Fruit fly (Drosophila melanogaster) whole organism, prepupa: Measurements from ENCODE around the gene Cchl.

Experiments
- Blimp-1 ChIP-seq: fragments of 200-800 bp; sonication (Bioruptor generic); optimal IDR thresholded peaks from 3 replicates; lab custom pipeline; 2017; ENCODE audit warnings: missing biosample characterization, missing genetic modification characterization, mild to moderate bottlenecking, moderate library complexity, missing genetic modification reagents
- CG10631 ChIP-seq: fragments of 200-800 bp; sonication (Bioruptor generic); optimal IDR thresholded peaks from 2 replicates; lab custom pipeline; 2016; ENCODE audit warnings: missing biosample characterization, missing genetic modification characterization
- CG10669 ChIP-seq: fragments of 200-800 bp; sonication (Bioruptor generic); optimal IDR thresholded peaks from 3 replicates; lab custom pipeline; 2018; ENCODE audit warnings: missing biosample characterization, mild to moderate bottlenecking, missing genetic modification characterization, moderate library complexity
- CG11762 ChIP-seq: fragments of 200-800 bp; sonication (Bioruptor generic); optimal IDR thresholded peaks from 3 replicates; lab custom pipeline; 2016; ENCODE audit warnings: missing biosample characterization, missing genetic modification characterization; ENCODE audit not compliant: insufficient read depth
- CG11902 ChIP-seq: fragments of 200-800 bp; sonication (Bioruptor generic); optimal IDR thresholded peaks from 3 replicates; lab custom pipeline; 2016; ENCODE audit warnings: missing biosample characterization, missing genetic modification characterization
- CG15336 ChIP-seq: fragments of 200-800 bp; sonication (Bioruptor generic); IDR thresholded peaks from 2 replicates; pipeline ENCODE4 v1.3.6; 2022; ENCODE audit warnings: missing biosample characterization, missing genetic modification characterization
- CG16779 ChIP-seq: fragments of 200-800 bp; sonication (Bioruptor generic); optimal IDR thresholded peaks from 3 replicates; lab custom pipeline; 2017; ENCODE audit warnings: missing biosample characterization, mild to moderate bottlenecking, missing genetic modification characterization
- CG32006 ChIP-seq: fragments of 200-800 bp; sonication (Bioruptor generic); optimal IDR thresholded peaks from 3 replicates; lab custom pipeline; 2017; ENCODE audit warnings: missing biosample characterization, mild to moderate bottlenecking, missing genetic modification characterization
- CG3919 ChIP-seq: fragments of 200-800 bp; sonication (Bioruptor generic); optimal IDR thresholded peaks from 3 replicates; lab custom pipeline; 2016; ENCODE audit warnings: missing biosample characterization, missing genetic modification characterization
- CG4318 ChIP-seq: fragments of 200-800 bp; sonication (Bioruptor generic); optimal IDR thresholded peaks from 3 replicates; lab custom pipeline; 2017; ENCODE audit warnings: missing biosample characterization, mild to moderate bottlenecking, missing genetic modification characterization
- CG6163 ChIP-seq: fragments of 200-800 bp; sonication (Bioruptor generic); IDR thresholded peaks from 3 replicates; pipeline ENCODE4 v1.3.6; 2022; ENCODE audit warnings: missing biosample characterization, missing genetic modification characterization
- CG6276 ChIP-seq: fragments of 200-800 bp; sonication (Bioruptor generic); optimal IDR thresholded peaks from 2 replicates; lab custom pipeline; 2017; ENCODE audit warnings: missing biosample characterization, mild to moderate bottlenecking, missing genetic modification characterization
- CG6792 ChIP-seq: fragments of 200-800 bp; sonication (Bioruptor generic); optimal IDR thresholded peaks from 3 replicates; lab custom pipeline; 2016; ENCODE audit warnings: missing biosample characterization, missing genetic modification characterization
- CG6808 ChIP-seq: fragments of 200-800 bp; sonication (Bioruptor generic); optimal IDR thresholded peaks from 3 replicates; lab custom pipeline; 2017; ENCODE audit warnings: missing biosample characterization, missing genetic modification characterization, mild to moderate bottlenecking, moderate library complexity, missing genetic modification reagents
- CG6854 ChIP-seq: fragments of 200-800 bp; sonication (Bioruptor generic); optimal IDR thresholded peaks from 2 replicates; lab custom pipeline; 2017; ENCODE audit warnings: missing biosample characterization, mild to moderate bottlenecking, missing genetic modification characterization
- CG8119 ChIP-seq: fragments of 200-800 bp; sonication (Bioruptor generic); IDR thresholded peaks from 3 replicates; pipeline ENCODE4 v1.3.6; 2022; ENCODE audit warnings: missing biosample characterization, missing genetic modification characterization
- CG8319 ChIP-seq: fragments of 200-800 bp; sonication (Bioruptor generic); optimal IDR thresholded peaks from 3 replicates; lab custom pipeline; 2016; ENCODE audit warnings: missing biosample characterization, missing genetic modification characterization
- CG9139 ChIP-seq: fragments of 200-800 bp; sonication (Bioruptor generic); optimal IDR thresholded peaks from 3 replicates; lab custom pipeline; 2017; ENCODE audit warnings: missing biosample characterization, mild to moderate bottlenecking, missing genetic modification characterization
- Eip75B ChIP-seq: fragments of 200-800 bp; sonication (Bioruptor generic); optimal IDR thresholded peaks from 3 replicates; lab custom pipeline; 2016; ENCODE audit warnings: missing biosample characterization, missing genetic modification characterization
- Eip93F ChIP-seq: fragments of 200-800 bp; sonication (Bioruptor generic); optimal IDR thresholded peaks from 2 replicates; lab custom pipeline; 2016; ENCODE audit warnings: missing biosample characterization, mild to moderate bottlenecking, missing genetic modification characterization
- Ets21C ChIP-seq: fragments of 200-800 bp; sonication (Bioruptor generic); optimal IDR thresholded peaks from 3 replicates; lab custom pipeline; 2016; ENCODE audit warnings: missing biosample characterization, missing genetic modification characterization
- Ets96B ChIP-seq: fragments of 200-800 bp; optimal IDR thresholded peaks from 2 replicates; lab custom pipeline; 2019; ENCODE audit warnings: missing biosample characterization, mild to moderate bottlenecking, missing genetic modification characterization, moderate library complexity
- Hr38 ChIP-seq: sonication (Bioruptor generic); optimal IDR thresholded peaks from 2 replicates; lab custom pipeline; 2016; ENCODE audit warnings: missing biosample characterization, missing genetic modification characterization
- Hr39 ChIP-seq: fragments of 200-800 bp; sonication (Bioruptor generic); optimal IDR thresholded peaks from 2 replicates; lab custom pipeline; 2016; ENCODE audit warnings: missing biosample characterization, missing genetic modification characterization
- Hr4 ChIP-seq: fragments of 200-800 bp; sonication (Bioruptor generic); optimal IDR thresholded peaks from 3 replicates; lab custom pipeline; 2016; ENCODE audit warnings: missing biosample characterization, missing genetic modification characterization
- Lpt ChIP-seq: fragments of 200-800 bp; sonication (Bioruptor generic); optimal IDR thresholded peaks from 3 replicates; lab custom pipeline; 2016; ENCODE audit warnings: missing biosample characterization, missing genetic modification characterization
- OdsH ChIP-seq: fragments of 200-800 bp; sonication (Bioruptor generic); optimal IDR thresholded peaks from 3 replicates; lab custom pipeline; 2016; ENCODE audit warnings: missing biosample characterization, missing genetic modification characterization
- Smox ChIP-seq: fragments of 200-800 bp; sonication (Bioruptor generic); optimal IDR thresholded peaks from 3 replicates; lab custom pipeline; 2016; ENCODE audit warnings: missing biosample characterization, missing genetic modification characterization
- Sox102F ChIP-seq: fragments of 200-800 bp; sonication (Bioruptor generic); optimal IDR thresholded peaks from 2 replicates; lab custom pipeline; 2016; ENCODE audit warnings: missing biosample characterization, mild to moderate bottlenecking, missing genetic modification characterization
- Sox15 ChIP-seq: fragments of 200-800 bp; sonication (Bioruptor generic); optimal IDR thresholded peaks from 3 replicates; lab custom pipeline; 2016; ENCODE audit warnings: missing biosample characterization, missing genetic modification characterization
- acj6 ChIP-seq: fragments of 200-800 bp; sonication (Bioruptor generic); optimal IDR thresholded peaks from 3 replicates; lab custom pipeline; 2016; ENCODE audit warnings: missing biosample characterization, missing genetic modification characterization
- dac ChIP-seq: fragments of 200-800 bp; sonication (Bioruptor generic); optimal IDR thresholded peaks from 2 replicates; lab custom pipeline; 2017; ENCODE audit warnings: missing biosample characterization, mild to moderate bottlenecking, missing genetic modification characterization
- dsx ChIP-seq: fragments of 200-800 bp; optimal IDR thresholded peaks from 3 replicates; lab custom pipeline; 2019; ENCODE audit warnings: missing biosample characterization, mild to moderate bottlenecking, missing genetic modification characterization, moderate library complexity; ENCODE audit not compliant: poor library complexity, severe bottlenecking
- eg ChIP-seq: fragments of 200-800 bp; sonication (Bioruptor generic); IDR thresholded peaks from 3 replicates; pipeline ENCODE4 v1.3.6; 2022; ENCODE audit warnings: missing biosample characterization, missing genetic modification characterization
- esn ChIP-seq: fragments of 200-800 bp; sonication (Bioruptor generic); optimal IDR thresholded peaks from 2 replicates; lab custom pipeline; 2016; ENCODE audit warnings: missing biosample characterization, mild to moderate bottlenecking, missing genetic modification characterization, moderate library complexity
- fd59A ChIP-seq: fragments of 200-800 bp; sonication (Bioruptor generic); optimal IDR thresholded peaks from 2 replicates; lab custom pipeline; 2017; ENCODE audit warnings: missing biosample characterization, mild to moderate bottlenecking, missing genetic modification characterization, missing genetic modification reagents
- fd85E ChIP-seq: fragments of 200-800 bp; sonication (Bioruptor generic); optimal IDR thresholded peaks from 3 replicates; lab custom pipeline; 2016; ENCODE audit warnings: missing biosample characterization, missing genetic modification characterization
- lz ChIP-seq: fragments of 200-800 bp; sonication (Bioruptor generic); optimal IDR thresholded peaks from 3 replicates; lab custom pipeline; 2016; ENCODE audit warnings: missing biosample characterization, missing genetic modification characterization
- net ChIP-seq: fragments of 200-800 bp; sonication (Bioruptor generic); optimal IDR thresholded peaks from 3 replicates; lab custom pipeline; 2016; ENCODE audit warnings: missing biosample characterization, missing genetic modification characterization
- pdm3 ChIP-seq: fragments of 200-800 bp; sonication (Bioruptor generic); optimal IDR thresholded peaks from 3 replicates; lab custom pipeline; 2016; ENCODE audit warnings: missing biosample characterization, missing genetic modification characterization
- salr ChIP-seq, 2 experiments: fragments of 200-800 bp; sonication (Bioruptor generic); optimal IDR thresholded peaks; 3 replicates each; lab custom pipeline; 2016 to 2018; ENCODE audit warnings: missing biosample characterization in 2 of 2, missing genetic modification characterization in 2 of 2, mild to moderate bottlenecking in 1 of 2
- spab ChIP-seq: fragments of 200-800 bp; sonication (Bioruptor generic); optimal IDR thresholded peaks from 2 replicates; lab custom pipeline; 2017; ENCODE audit warnings: missing biosample characterization, mild to moderate bottlenecking, missing genetic modification characterization, missing genetic modification reagents
- ss ChIP-seq, 2 experiments: fragments of 200-800 bp; sonication (Bioruptor generic); optimal IDR thresholded peaks; 2 replicates in 1 of 2; 3 replicates in 1 of 2; lab custom pipeline; 2017 to 2018; ENCODE audit warnings: mild to moderate bottlenecking in 2 of 2, missing biosample characterization in 2 of 2, missing genetic modification characterization in 2 of 2, moderate library complexity in 1 of 2
- svp ChIP-seq: fragments of 200-800 bp; sonication (Bioruptor generic); peaks from one replicate; lab custom pipeline; 2016; ENCODE audit warnings: missing biosample characterization, missing genetic modification characterization
- topi ChIP-seq: fragments of 200-800 bp; sonication (Bioruptor generic); optimal IDR thresholded peaks from 3 replicates; lab custom pipeline; 2016; ENCODE audit warnings: missing biosample characterization, missing genetic modification characterization

The Cchl gene

dm6 chr3R:21992909-21993308, 34.4 kb downstream of the Cchl start (continued):
- TF ChIP-seq CG11762 (GFP tag; lab: Kevin White, UChicago) (peak; percentile 32), esn (GFP tag; lab: Kevin White, UChicago) (peak; percentile 27), CG10631 (GFP tag; lab: Kevin White, UChicago) (peak; percentile 47), Smox (peak; percentile 42), eg (peak; percentile 78), Eip93F (GFP tag; lab: Kevin White, UChicago) (no peak), acj6 (GFP tag; lab: Kevin White, UChicago) (peak; percentile 58), Hr38 (GFP tag; lab: Kevin White, UChicago) (no peak), lz (peak; percentile 13), CG15336 (peak; percentile 82), CG32006 (GFP tag; lab: Kevin White, UChicago) (peak; percentile 83), fd59A (GFP tag; lab: Kevin White, UChicago) (peak; percentile 24), CG6276 (peak; percentile 66), salr (GFP tag; optimal IDR thresholded peaks at IDR 0.05; lab: Kevin White, UChicago) (peak; percentile 34 to 46), dsx (GFP tag; lab: Kevin White, UChicago) (peak; percentile 52), svp (peak; percentile 66), Hr39 (GFP tag; lab: Kevin White, UChicago) (peak; percentile 71), Sox15 (GFP tag; lab: Kevin White, UChicago) (peak; percentile 36), CG6792 (GFP tag; lab: Kevin White, UChicago) (peak; percentile 5), Ets21C (peak; percentile 12)

dm6 chr3R:21991603-21992002, 35.7 kb downstream of the Cchl start:
- no peak for TF ChIP-seq CG6808
- TF ChIP-seq Lpt (GFP tag; lab: Kevin White, UChicago) = no peak
- TF ChIP-seq CG10669 (GFP tag; lab: Kevin White, UChicago) = no peak
- TF ChIP-seq Smox = no peak
- TF ChIP-seq svp = peak; percentile 64
- TF ChIP-seq CG6163 (GFP tag; lab: Robert Waterston, UW) = no peak
- no peak for TF ChIP-seq fd59A (GFP tag; lab: Kevin White, UChicago)
- TF ChIP-seq, all 60 proteins: peak for 1

dm6 chr3R:21989770-21990169, 37.5 kb downstream of the Cchl start:
- no peak for TF ChIP-seq CG8319 (GFP tag; lab: Kevin White, UChicago)
- no peak for TF ChIP-seq Eip93F (GFP tag; lab: Kevin White, UChicago)
- no peak for TF ChIP-seq fd85E (GFP tag; lab: Kevin White, UChicago)
- TF ChIP-seq svp = no peak
- TF ChIP-seq CG11762 (GFP tag; lab: Kevin White, UChicago) = no peak
- no peak for TF ChIP-seq Ets21C
- no peak for TF ChIP-seq Hr4
- TF ChIP-seq CG6854 (GFP tag; lab: Kevin White, UChicago) = no peak
- no peak for TF ChIP-seq ss (GFP tag; optimal IDR thresholded peaks at IDR 0.05; lab: Kevin White, UChicago)
- TF ChIP-seq eg = peak; percentile 54; the same call in 2 of the 3 replicates
- no peak for TF ChIP-seq spab
- no peak for TF ChIP-seq CG9139 (GFP tag; lab: Kevin White, UChicago)
- 0 out of 3 replicates have a peak, but pooled peaks have one; percentile 8 for TF ChIP-seq CG6163 (GFP tag; lab: Robert Waterston, UW)
- TF ChIP-seq Sox102F (GFP tag; lab: Kevin White, UChicago) = no peak
- no peak for TF ChIP-seq CG11902 (GFP tag; lab: Kevin White, UChicago)
- peak; percentile 53 for TF ChIP-seq CG6276
- no peak for TF ChIP-seq topi (GFP tag; lab: Kevin White, UChicago)
- no peak for TF ChIP-seq pdm3 (GFP tag; lab: Kevin White, UChicago)
- TF ChIP-seq esn (GFP tag; lab: Kevin White, UChicago) = no peak
- no peak for TF ChIP-seq Ets96B (tag; lab: Kevin White, UChicago)
- no peak for TF ChIP-seq CG4318 (GFP tag; lab: Kevin White, UChicago)
- no peak for TF ChIP-seq CG6808
- TF ChIP-seq lz = no peak
- TF ChIP-seq OdsH (GFP tag; lab: Kevin White, UChicago) = no peak
- no peak for TF ChIP-seq Blimp-1 (GFP tag; lab: Kevin White, UChicago)
- no peak for TF ChIP-seq net
- TF ChIP-seq Smox = no peak
- peak; percentile 62 for TF ChIP-seq CG8119
- TF ChIP-seq dac (GFP tag; lab: Kevin White, UChicago) = no peak
- TF ChIP-seq Eip75B = no peak
- TF ChIP-seq CG10669 (GFP tag; lab: Kevin White, UChicago) = no peak
- no peak for TF ChIP-seq CG3919 (GFP tag; lab: Kevin White, UChicago)
- TF ChIP-seq CG16779 (tag; lab: Kevin White, UChicago) = no peak
